Fruit fly (Drosophila melanogaster): ENCODE data around the gene CG6073.

Gene CG6073

DNA sequence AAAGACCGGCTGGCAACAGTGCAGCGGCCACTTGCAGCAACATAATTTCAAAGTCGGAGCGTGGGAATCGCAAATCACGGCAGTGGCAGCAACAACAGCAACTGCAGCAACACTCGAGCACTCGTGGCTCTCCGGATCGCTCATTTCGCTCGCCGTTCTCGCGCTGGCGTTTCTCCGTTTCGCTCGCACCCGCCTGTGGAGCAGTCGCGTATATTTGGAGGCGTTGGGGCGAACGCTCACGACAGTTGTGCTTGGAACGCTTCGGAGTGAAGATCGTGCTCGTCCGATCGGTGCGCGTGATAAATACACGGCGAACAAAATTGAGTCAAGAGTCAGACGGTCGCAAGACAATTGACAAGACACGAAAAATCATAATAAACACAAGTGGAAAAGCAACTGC lies 41.4 kb upstream of the CG6073 start, which contains the start of gene CG12290 (continued):
- TF ChIP-seq chinmo (GFP tag; IDR thresholded peaks at IDR 0.05; ENCODE audit: partially characterized antibody) = peak; percentile 93; the same call in 3 of the 4 replicates
- TF ChIP-seq oc (tag; optimal IDR thresholded peaks at IDR 0.05) = peak; percentile 2
- peak; percentile 46; the same call in 1 of the 2 replicates for TF ChIP-seq bbx (GFP tag; IDR thresholded peaks at IDR 0.05; ENCODE audit: partially characterized antibody)
- no peak for TF ChIP-seq CG33557 (GFP tag; optimal IDR thresholded peaks at IDR 0.05)
- no peak for TF ChIP-seq CG33213 (GFP tag; optimal IDR thresholded peaks at IDR 0.05)
- TF ChIP-seq CG9727 (GFP tag; optimal IDR thresholded peaks at IDR 0.05) = peak; percentile 6
- TF ChIP-seq CG4707 (GFP tag; optimal IDR thresholded peaks at IDR 0.05) = no peak
- TF ChIP-seq CG2116 (GFP tag; optimal IDR thresholded peaks at IDR 0.05) = no peak
- peak; percentile 85 to 90 for TF ChIP-seq Trl (optimal IDR thresholded peaks at IDR 0.05)
- peak; percentile 81 for TF ChIP-seq Trl (GFP tag; optimal IDR thresholded peaks at IDR 0.05)
- TF ChIP-seq ap (GFP tag; IDR thresholded peaks at IDR 0.05) = peak; percentile 41; the same call in 1 of the 2 replicates
- no peak for TF ChIP-seq CG30403 (GFP tag; optimal IDR thresholded peaks at IDR 0.05)
- peak; percentile 59; the same call in 1 of the 2 replicates for TF ChIP-seq seq (GFP tag; IDR thresholded peaks at IDR 0.05)
- TF ChIP-seq CG9215 (GFP tag; IDR thresholded peaks at IDR 0.05) = no peak
- 0 out of 2 replicates have a peak, but pooled peaks have one; percentile 6 for TF ChIP-seq CG7372 (GFP tag; IDR thresholded peaks at IDR 0.05)
- peak in 1 of 2 experiments; percentile 23 for TF ChIP-seq dpn (GFP tag; optimal IDR thresholded peaks at IDR 0.05)
- TF ChIP-seq CG2875 (GFP tag; optimal IDR thresholded peaks at IDR 0.05) = peak; percentile 8
- TF ChIP-seq Sry-β (GFP tag; optimal IDR thresholded peaks at IDR 0.05) = no peak
- peak; percentile 40 for TF ChIP-seq CHES-1-like (GFP tag; optimal IDR thresholded peaks at IDR 0.05)
- 0 out of 3 replicates have a peak, but pooled peaks have one; percentile 55 for TF ChIP-seq mld (GFP tag; IDR thresholded peaks at IDR 0.05; ENCODE audit: partially characterized antibody)
- peak; percentile 2 for TF ChIP-seq pb (GFP tag; optimal IDR thresholded peaks at IDR 0.05)
- TF ChIP-seq bcd (GFP tag; optimal IDR thresholded peaks at IDR 0.05) = peak; percentile 6
- TF ChIP-seq prd (optimal IDR thresholded peaks at IDR 0.05) = no peak
- 0 out of 3 replicates have a peak, but pooled peaks have one; percentile 32 for TF ChIP-seq prd (GFP tag; IDR thresholded peaks at IDR 0.05)
- TF ChIP-seq hbn (GFP tag; IDR thresholded peaks at IDR 0.05; ENCODE audit: partially characterized antibody) = 0 out of 2 replicates have a peak, but pooled peaks have one; percentile 33
- no peak for TF ChIP-seq corto (GFP tag; optimal IDR thresholded peaks at IDR 0.05)
- TF ChIP-seq ato (GFP tag; IDR thresholded peaks at IDR 0.05; ENCODE audit: partially characterized antibody) = peak; percentile 52; the same call in 1 of the 2 replicates
- 0 out of 3 replicates have a peak, but pooled peaks have one; percentile 29 for TF ChIP-seq CG7357 (GFP tag; IDR thresholded peaks at IDR 0.05)
- no peak for TF ChIP-seq Pdp1 (GFP tag; optimal IDR thresholded peaks at IDR 0.05)
- peak; percentile 93 for TF ChIP-seq Med (GFP tag)
- no peak for TF ChIP-seq CG11398 (GFP tag; optimal IDR thresholded peaks at IDR 0.05)
- TF ChIP-seq CG11696 (GFP tag; IDR thresholded peaks at IDR 0.05) = peak; percentile 36; the same call in 1 of the 2 replicates
- peak; percentile 51 for TF ChIP-seq nom (GFP tag; optimal IDR thresholded peaks at IDR 0.05)
- no peak for TF ChIP-seq Chrac-16 (GFP tag; optimal IDR thresholded peaks at IDR 0.05)
- TF ChIP-seq CG9817 (tag; optimal IDR thresholded peaks at IDR 0.05) = no peak
- no peak for TF ChIP-seq CG10209 (GFP tag; optimal IDR thresholded peaks at IDR 0.05)
- TF ChIP-seq unpg (GFP tag; optimal IDR thresholded peaks at IDR 0.05) = peak; percentile 15
- TF ChIP-seq CG17385 (GFP tag; optimal IDR thresholded peaks at IDR 0.05) = peak; percentile 54
- TF ChIP-seq odd (GFP tag; optimal IDR thresholded peaks at IDR 0.05) = peak; percentile 13
- TF ChIP-seq CG5180 (GFP tag; optimal IDR thresholded peaks at IDR 0.05) = peak; percentile 15
